Worm (Caenorhabditis elegans): Measurements from ENCODE around the gene par-2.

par-2 gene

ce11 chrIII:1081101-1081500 is at the start of gene par-2:
Gene par-2 (plus strand): TSS chrIII:1081401.
- TF ChIP-seq set-16 (GFP tag; IDR thresholded peaks at IDR 0.05) (no peak), lin-29 (GFP tag; IDR thresholded peaks at IDR 0.05) (no peak), lin-13 (GFP tag; optimal IDR thresholded peaks at IDR 0.05) (no peak), mdt-29 (GFP tag; IDR thresholded peaks at IDR 0.05) (no peak), zip-2 (tag; optimal IDR thresholded peaks at IDR 0.05) (no peak), daf-16 (GFP tag; optimal IDR thresholded peaks at IDR 0.05) (no peak), daf-16 (tag; optimal IDR thresholded peaks at IDR 0.05) (no peak), ztf-11 (tag; optimal IDR thresholded peaks at IDR 0.05) (no peak), nhr-102 (tag; optimal IDR thresholded peaks at IDR 0.05) (no peak), mdl-1 (tag; optimal IDR thresholded peaks at IDR 0.05) (no peak)

ce11 chrIII:1034853-1035252 is 46.3 kb upstream of the par-2 start:
- TF ChIP-seq dpl-1 (GFP tag; optimal IDR thresholded peaks at IDR 0.05) (no peak), lim-7 (GFP tag; IDR thresholded peaks at IDR 0.05) (no peak), snpc-1.2 (GFP tag; IDR thresholded peaks at IDR 0.05) (no peak), snpc-4 (tag; optimal IDR thresholded peaks at IDR 0.05) (no peak), arid-1 (GFP tag; conservative IDR thresholded peaks at IDR 0.05) (no peak), mdl-1 (tag; optimal IDR thresholded peaks at IDR 0.05) (no peak), aha-1 (tag) (no peak), dmd-6 (GFP tag; IDR thresholded peaks at IDR 0.05) (no peak), ZK337.2 (GFP tag; IDR thresholded peaks at IDR 0.05) (no peak), dmd-8 (GFP tag; IDR thresholded peaks at IDR 0.05) (no peak), nhr-76 (tag; optimal IDR thresholded peaks at IDR 0.05) (no peak)

- TF ChIP-seq mes-2 (tag; optimal IDR thresholded peaks at IDR 0.05; ENCODE audit: poor library complexity, severe bottlenecking) (peak; percentile 63), lin-13 (GFP tag; optimal IDR thresholded peaks at IDR 0.05) (peak; percentile 27), lin-39 (tag; optimal IDR thresholded peaks at IDR 0.05) (no peak), ztf-7 (tag; optimal IDR thresholded peaks at IDR 0.05) (no peak), dve-1 (tag; optimal IDR thresholded peaks at IDR 0.05; ENCODE audit: insufficient read depth) (peak; percentile 37), lin-38 (GFP tag; IDR thresholded peaks at IDR 0.05) (peak; percentile 66), spr-3 (GFP tag; optimal IDR thresholded peaks at IDR 0.05) (no peak), rbr-2 (tag; optimal IDR thresholded peaks at IDR 0.05) (peak; percentile 12), daf-16 (GFP tag; optimal IDR thresholded peaks at IDR 0.05) (no peak), daf-16 (tag; optimal IDR thresholded peaks at IDR 0.05) (peak; percentile 36), lsy-2 (tag; optimal IDR thresholded peaks at IDR 0.05) (peak in 1 of 2 experiments; percentile 76), nhr-102 (tag; optimal IDR thresholded peaks at IDR 0.05) (peak; percentile 7), pqm-1 (tag; optimal IDR thresholded peaks at IDR 0.05) (no peak), ama-1 (optimal IDR thresholded peaks at IDR 0.05) (no peak), ceh-82 (tag; optimal IDR thresholded peaks at IDR 0.05) (no peak), dpl-1 (GFP tag; optimal IDR thresholded peaks at IDR 0.05) (peak; percentile 64), mep-1 (tag; optimal IDR thresholded peaks at IDR 0.05) (peak; percentile 3), hif-1 (tag; optimal IDR thresholded peaks at IDR 0.05) (no peak), fkh-10 (GFP tag; optimal IDR thresholded peaks at IDR 0.05) (peak; percentile 5), mdt-29 (GFP tag; IDR thresholded peaks at IDR 0.05) (no peak)
Observed at ce11 chrIII:1037173-1037572, 44.0 kb upstream of the par-2 start, which contains the start of the genes chin-1 and BE0003N10.1. Gene chin-1 (minus strand): TSS chrIII:1037212. Gene BE0003N10.1 (plus strand): TSS chrIII:1037492.

- TF ChIP-seq unc-62 (GFP tag; optimal IDR thresholded peaks at IDR 0.05 in 1 of 2) (no peak), unc-62 (tag; optimal IDR thresholded peaks at IDR 0.05) (no peak), set-16 (GFP tag; IDR thresholded peaks at IDR 0.05) (peak; percentile 70)
Observed at ce11 chrIII:1040059-1040458, 41.1 kb upstream of the par-2 start.
